Fruit fly (Drosophila melanogaster) whole organism, adult: ENCODE results near the gene CG17207.

Experiments used
- CG12768 ChIP-seq: fragments of 200-800 bp; sonication (Bioruptor generic); optimal IDR thresholded peaks from 2 replicates; lab custom pipeline; 2017; ENCODE audit warnings: missing biosample characterization, missing genetic modification characterization, mild to moderate bottlenecking, moderate library complexity, missing genetic modification reagents
- CG1620 ChIP-seq: fragments of 200-800 bp; sonication (Bioruptor generic); optimal IDR thresholded peaks from 2 replicates; lab custom pipeline; 2016; ENCODE audit warnings: missing biosample characterization, missing genetic modification characterization
- CG7045 ChIP-seq: fragments of 200-800 bp; sonication (Bioruptor generic); optimal IDR thresholded peaks from 2 replicates; lab custom pipeline; 2017; ENCODE audit warnings: missing biosample characterization, mild to moderate bottlenecking, missing genetic modification characterization
- Clk ChIP-seq: fragments of 200-800 bp; sonication (Bioruptor generic); optimal IDR thresholded peaks from 2 replicates; lab custom pipeline; 2017; ENCODE audit warnings: missing biosample characterization, missing genetic modification characterization
- Mnt ChIP-seq: fragments of 200-800 bp; sonication (Bioruptor generic); optimal IDR thresholded peaks from 2 replicates; lab custom pipeline; 2016; ENCODE audit warnings: missing biosample characterization, mild to moderate bottlenecking, missing genetic modification characterization
- bab1 ChIP-seq: fragments of 200-800 bp; sonication (Bioruptor generic); optimal IDR thresholded peaks from 3 replicates; lab custom pipeline; 2019; ENCODE audit warnings: missing biosample characterization, mild to moderate bottlenecking, missing genetic modification characterization, moderate library complexity
- cic ChIP-seq: fragments of 200-800 bp; sonication (Bioruptor generic); optimal IDR thresholded peaks from 2 replicates; lab custom pipeline; 2017; ENCODE audit warnings: missing biosample characterization, mild to moderate bottlenecking, missing genetic modification characterization, moderate library complexity
- kay ChIP-seq: fragments of 200-800 bp; sonication (Bioruptor generic); peaks from one replicate; lab custom pipeline; 2016; ENCODE audit warnings: missing biosample characterization, missing genetic modification characterization, borderline replicate concordance
- ovo ChIP-seq: fragments of 200-800 bp; sonication (Bioruptor generic); optimal IDR thresholded peaks from 2 replicates; lab custom pipeline; 2016; ENCODE audit warnings: missing biosample characterization, missing genetic modification characterization
- pad ChIP-seq: fragments of 200-800 bp; sonication (Bioruptor generic); optimal IDR thresholded peaks from 3 replicates; lab custom pipeline; 2017; ENCODE audit warnings: missing biosample characterization, missing genetic modification characterization, mild to moderate bottlenecking, moderate library complexity, missing genetic modification reagents
- tj ChIP-seq: fragments of 200-800 bp; sonication (Bioruptor generic); optimal IDR thresholded peaks from 3 replicates; lab custom pipeline; 2017; ENCODE audit warnings: missing biosample characterization, mild to moderate bottlenecking, missing genetic modification characterization, moderate library complexity
- toe ChIP-seq: fragments of 200-800 bp; sonication (Bioruptor generic); optimal IDR thresholded peaks from 2 replicates; lab custom pipeline; 2016; ENCODE audit warnings: missing biosample characterization, missing genetic modification characterization

- no peak for TF ChIP-seq pad (GFP tag; lab: Kevin White, UChicago)
- TF ChIP-seq kay = no peak
- TF ChIP-seq CG7045 (GFP tag; lab: Kevin White, UChicago) = no peak
- TF ChIP-seq tj = no peak
- no peak for TF ChIP-seq Clk (GFP tag; lab: Kevin White, UChicago)
- TF ChIP-seq ovo = no peak
- TF ChIP-seq bab1 (GFP tag; lab: Kevin White, UChicago) = no peak
- TF ChIP-seq Mnt (GFP tag; lab: Kevin White, UChicago) = no peak
- TF ChIP-seq toe = no peak
- TF ChIP-seq CG12768 (GFP tag; lab: Kevin White, UChicago) = no peak
- TF ChIP-seq CG1620 (GFP tag; lab: Kevin White, UChicago) = no peak
- TF ChIP-seq cic (GFP tag; lab: Kevin White, UChicago) = no peak
Measured at dm6 chr3R:12450713-12451259, 11.8 kb upstream of the CG17207 start.
